Fruit fly (Drosophila melanogaster): ENCODE results near the gene g.

DNA sequence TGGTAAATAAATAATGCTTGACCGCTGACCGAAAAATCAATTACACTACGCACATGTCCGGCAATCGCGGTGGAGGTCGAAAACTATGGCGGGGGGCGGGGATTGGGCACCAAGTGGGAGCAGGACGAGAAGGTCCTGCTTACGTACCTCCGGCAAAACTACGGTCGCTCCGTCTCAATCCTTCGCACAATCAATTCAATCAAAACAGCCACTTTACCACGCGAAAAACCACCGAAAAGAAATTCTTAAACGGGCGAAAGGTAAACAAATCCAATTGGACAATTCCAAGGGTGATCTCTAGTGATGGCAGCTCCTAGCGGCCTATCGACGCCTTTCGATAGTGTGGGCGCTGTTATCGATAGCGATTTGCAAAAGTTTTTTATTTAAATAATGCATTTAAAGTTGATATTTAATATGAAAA lies 18.1 kb downstream of the g start, which contains the start of gene Nadsyn:
- TF ChIP-seq CG1620 (GFP tag; optimal IDR thresholded peaks at IDR 0.05) (peak; percentile 15), CG14711 (tag; optimal IDR thresholded peaks at IDR 0.05) (peak; percentile 28), Hr96 (GFP tag; optimal IDR thresholded peaks at IDR 0.05) (no peak), pad (GFP tag; optimal IDR thresholded peaks at IDR 0.05) (no peak), CG7045 (GFP tag; optimal IDR thresholded peaks at IDR 0.05) (no peak)
